Worm (Caenorhabditis elegans) whole organism, mixed stage, embryonic: ENCODE data around the gene W08E12.8.

ENCODE experiments used
- cnd-1 ChIP-seq: fragments of 200-800 bp; sonication (Bioruptor generic); optimal IDR thresholded peaks from 2 replicates; lab custom pipeline; 2018; ENCODE audit warnings: mild to moderate bottlenecking, missing genetic modification characterization, missing compliant biosample characterization
- elt-3 ChIP-seq: fragments of 150-350 bp; optimal IDR thresholded peaks from 2 replicates; lab custom pipeline; 2014; ENCODE audit warnings: missing biosample characterization, missing genetic modification characterization
- flh-1 ChIP-seq: fragments of 200-800 bp; sonication (Bioruptor generic); optimal IDR thresholded peaks from 2 replicates; lab custom pipeline; 2018; ENCODE audit warnings: mild to moderate bottlenecking, missing genetic modification characterization, moderate library complexity, missing compliant biosample characterization
- lsy-2 ChIP-seq: fragments of 150-350 bp; optimal IDR thresholded peaks from 2 replicates; lab custom pipeline; 2014; ENCODE audit warnings: missing biosample characterization, missing genetic modification characterization
- nhr-12 ChIP-seq: fragments of 150-350 bp; optimal IDR thresholded peaks from 2 replicates; lab custom pipeline; 2014; ENCODE audit warnings: missing biosample characterization, missing genetic modification characterization
- nhr-28 ChIP-seq: fragments of 150-350 bp; optimal IDR thresholded peaks from 2 replicates; lab custom pipeline; 2014; ENCODE audit warnings: missing biosample characterization, missing genetic modification characterization
- nhr-76 ChIP-seq: sonication (generic microtip); optimal IDR thresholded peaks from 2 replicates; lab custom pipeline; 2017; ENCODE audit warnings: missing biosample characterization, missing genetic modification characterization
- pha-4 ChIP-seq: fragments of 150-350 bp; optimal IDR thresholded peaks from 2 replicates; lab custom pipeline; 2018; ENCODE audit warnings: missing biosample characterization, missing genetic modification reagents, missing genetic modification characterization
- sptf-1 ChIP-seq: sonication (generic microtip); optimal IDR thresholded peaks from 2 replicates; lab custom pipeline; 2017; ENCODE audit warnings: mild to moderate bottlenecking, missing genetic modification characterization, moderate library complexity, missing compliant biosample characterization
- unc-120 ChIP-seq: sonication (generic microtip); optimal IDR thresholded peaks from 2 replicates; lab custom pipeline; 2017; ENCODE audit warnings: missing genetic modification characterization, missing compliant biosample characterization; ENCODE audit not compliant: poor library complexity, severe bottlenecking
- unc-62 ChIP-seq: fragments of 150-350 bp; optimal IDR thresholded peaks from 2 replicates; lab custom pipeline; 2014; ENCODE audit warnings: missing biosample characterization, missing genetic modification reagents, missing genetic modification characterization

- TF ChIP-seq cnd-1 (tag; lab: Kevin White, UChicago), result no peak
- no peak for TF ChIP-seq flh-1 (GFP tag; lab: Kevin White, UChicago)
- TF ChIP-seq unc-62 (GFP tag; lab: Kevin White, UChicago), result no peak
- TF ChIP-seq elt-3, result no peak
- TF ChIP-seq pha-4 (tag; lab: Kevin White, UChicago), result no peak
- no peak for TF ChIP-seq sptf-1 (tag; lab: Kevin White, UChicago)
- no peak for TF ChIP-seq nhr-28 (tag; lab: Kevin White, UChicago)
- TF ChIP-seq lsy-2, result no peak
- no peak for TF ChIP-seq unc-120 (tag; lab: Kevin White, UChicago)
- TF ChIP-seq nhr-12 (tag; lab: Kevin White, UChicago), result no peak
- no peak for TF ChIP-seq nhr-76 (tag; lab: Kevin White, UChicago)
These were observed 26.5 kb upstream of the W08E12.8 start, which contains the start of gene T26C12.2 for ce11 chrIV:3265657-3266056.
